Worm (Caenorhabditis elegans): ENCODE data around the gene R13H4.2.

R13H4.2 gene

DNA sequence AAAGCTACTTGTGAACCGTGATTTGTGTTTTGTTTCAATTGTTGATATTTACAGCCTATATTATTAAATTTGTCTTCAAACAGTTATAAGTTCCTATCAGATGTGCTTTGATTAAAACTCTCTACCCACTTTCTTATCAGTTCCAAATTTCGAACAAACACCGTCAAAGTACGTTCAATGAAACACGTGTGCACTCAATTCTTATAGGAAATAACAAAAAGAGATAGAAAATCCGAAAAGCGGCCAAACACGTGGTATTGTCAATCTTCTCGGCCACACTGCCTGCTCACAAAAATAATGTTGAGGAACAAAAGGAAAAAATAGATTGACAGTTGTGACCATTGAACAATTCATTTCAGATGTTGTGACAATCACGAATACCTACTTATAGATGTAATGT, 49.7 kb downstream of the R13H4.2 start (continued):
- no peak for TF ChIP-seq rcor-1 (GFP tag; IDR thresholded peaks at IDR 0.05)
- TF ChIP-seq ztf-25 (GFP tag; IDR thresholded peaks at IDR 0.05), result no peak
- no peak for TF ChIP-seq madf-8 (GFP tag; conservative IDR thresholded peaks at IDR 0.05)
- TF ChIP-seq madf-3 (GFP tag; IDR thresholded peaks at IDR 0.05), result no peak
- TF ChIP-seq T26A5.8 (tag; optimal IDR thresholded peaks at IDR 0.05), result no peak
- no peak for TF ChIP-seq Y53F4B.3 (GFP tag; IDR thresholded peaks at IDR 0.05)
- peak in 1 of 2 experiments; percentile 45 for TF ChIP-seq let-607 (tag; optimal IDR thresholded peaks at IDR 0.05)
- TF ChIP-seq B0019.2 (GFP tag; conservative IDR thresholded peaks at IDR 0.05), result no peak
- TF ChIP-seq attf-3 (GFP tag; conservative IDR thresholded peaks at IDR 0.05), result no peak
- TF ChIP-seq pha-4 (tag; optimal IDR thresholded peaks at IDR 0.05), result peak; percentile 47
- TF ChIP-seq nfya-2 (GFP tag; IDR thresholded peaks at IDR 0.05), result no peak
- TF ChIP-seq snpc-4 (GFP tag; optimal IDR thresholded peaks at IDR 0.05), result no peak
- TF ChIP-seq snpc-4 (tag; optimal IDR thresholded peaks at IDR 0.05), result peak in 2 of 4 experiments; percentile 3 to 66
- no peak for TF ChIP-seq nhr-27 (tag; optimal IDR thresholded peaks at IDR 0.05)
- TF ChIP-seq die-1 (tag; optimal IDR thresholded peaks at IDR 0.05), result no peak
- no peak for TF ChIP-seq fkh-3 (tag; optimal IDR thresholded peaks at IDR 0.05)
- TF ChIP-seq ztf-3 (GFP tag; optimal IDR thresholded peaks at IDR 0.05), result no peak
- TF ChIP-seq somi-1 (GFP tag; optimal IDR thresholded peaks at IDR 0.05), result peak; percentile 73
- TF ChIP-seq let-526 (GFP tag; IDR thresholded peaks at IDR 0.05), result peak; percentile 30; the same call in 1 of the 2 replicates
- TF ChIP-seq F55B11.4 (tag; optimal IDR thresholded peaks at IDR 0.05; ENCODE audit: borderline replicate concordance, insufficient read depth), result no peak
- no peak for TF ChIP-seq hsf-1 (GFP tag; IDR thresholded peaks at IDR 0.05)
